Worm (Caenorhabditis elegans) whole organism, mixed stage, embryonic: ENCODE data around the gene R03H10.5.

Experiments used
- blmp-1 ChIP-seq: fragments of 150-350 bp; optimal IDR thresholded peaks from 2 replicates; lab custom pipeline; 2014; ENCODE audit warnings: missing biosample characterization, missing genetic modification characterization
- ceh-39 ChIP-seq: fragments of 150-350 bp; optimal IDR thresholded peaks from 2 replicates; lab custom pipeline; 2014; ENCODE audit warnings: missing biosample characterization, missing genetic modification characterization
- ceh-83 ChIP-seq: fragments of 200-800 bp; sonication (Bioruptor generic); optimal IDR thresholded peaks from 2 replicates; lab custom pipeline; 2018; ENCODE audit warnings: mild to moderate bottlenecking, missing genetic modification characterization, missing compliant biosample characterization
- ces-1 ChIP-seq: fragments of 150-350 bp; optimal IDR thresholded peaks from 2 replicates; lab custom pipeline; 2014; ENCODE audit warnings: missing biosample characterization, missing genetic modification reagents, missing genetic modification characterization
- lin-13 ChIP-seq: fragments of 150-350 bp; optimal IDR thresholded peaks from 2 replicates; lab custom pipeline; 2014; ENCODE audit warnings: missing biosample characterization, missing genetic modification characterization
- lin-32 ChIP-seq: fragments of 200-800 bp; sonication (Bioruptor generic); optimal IDR thresholded peaks from 2 replicates; lab custom pipeline; 2018; ENCODE audit warnings: mild to moderate bottlenecking, missing genetic modification characterization, missing compliant biosample characterization
- mep-1 ChIP-seq: fragments of 150-350 bp; optimal IDR thresholded peaks from 2 replicates; lab custom pipeline; 2017; ENCODE audit warnings: missing biosample characterization, missing genetic modification reagents, missing genetic modification characterization, inconsistent platforms
- nhr-237 ChIP-seq: fragments of 150-350 bp; optimal IDR thresholded peaks from 2 replicates; lab custom pipeline; 2014; ENCODE audit warnings: missing biosample characterization, missing genetic modification characterization
- pha-4 ChIP-seq: fragments of 150-350 bp; optimal IDR thresholded peaks from 2 replicates; lab custom pipeline; 2018; ENCODE audit warnings: missing biosample characterization, missing genetic modification reagents, missing genetic modification characterization
- snpc-4 ChIP-seq: fragments of 150-350 bp; optimal IDR thresholded peaks from 2 replicates; lab custom pipeline; 2014; ENCODE audit warnings: missing biosample characterization, missing genetic modification characterization
- tbx-8 ChIP-seq: fragments of 200-800 bp; sonication (Bioruptor generic); optimal IDR thresholded peaks from 2 replicates; lab custom pipeline; 2018; ENCODE audit warnings: mild to moderate bottlenecking, missing genetic modification characterization, moderate library complexity, missing compliant biosample characterization
- unc-39 ChIP-seq: fragments of 150-350 bp; optimal IDR thresholded peaks from 2 replicates; lab custom pipeline; 2014; ENCODE audit warnings: missing biosample characterization, missing genetic modification characterization

DNA sequence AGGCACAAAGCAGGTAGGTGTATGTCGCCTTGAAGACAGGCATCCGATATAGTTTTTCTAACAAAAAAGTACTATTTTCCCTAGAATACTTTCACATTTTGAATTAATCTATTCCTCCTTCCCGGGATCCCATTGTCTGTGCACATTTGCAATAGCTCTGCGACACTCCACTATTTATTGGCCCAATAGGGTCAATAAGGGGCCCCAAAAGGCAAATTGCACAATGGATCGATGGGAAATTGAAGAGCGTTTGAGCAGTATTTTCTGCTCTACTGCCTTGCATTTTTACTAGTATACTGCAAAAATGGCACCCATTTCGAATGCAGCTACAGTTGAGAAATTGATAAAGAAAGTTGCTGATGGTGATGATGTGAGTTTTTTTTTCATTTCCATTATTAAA, 12.0 kb upstream of the R03H10.5 start, which contains the start of gene R03H10.11:
- TF ChIP-seq tbx-8, result no peak
- no peak for TF ChIP-seq lin-32 (GFP tag; lab: Kevin White, UChicago)
- no peak for TF ChIP-seq ces-1 (GFP tag; lab: Kevin White, UChicago)
- TF ChIP-seq snpc-4 (tag; lab: Kevin White, UChicago), result no peak
- TF ChIP-seq ceh-83 (GFP tag; lab: Kevin White, UChicago), result no peak
- TF ChIP-seq nhr-237 (tag; lab: Kevin White, UChicago), result no peak
- no peak for TF ChIP-seq lin-13 (tag; lab: Kevin White, UChicago)
- no peak for TF ChIP-seq blmp-1
- TF ChIP-seq ceh-39 (tag; lab: Kevin White, UChicago), result no peak
- no peak for TF ChIP-seq unc-39 (tag; lab: Kevin White, UChicago)
- no peak for TF ChIP-seq pha-4 (tag; lab: Kevin White, UChicago)
- TF ChIP-seq mep-1 (tag; lab: Kevin White, UChicago), result no peak
